Worm (Caenorhabditis elegans): Measurements from ENCODE around the gene ddb-1.

DNA sequence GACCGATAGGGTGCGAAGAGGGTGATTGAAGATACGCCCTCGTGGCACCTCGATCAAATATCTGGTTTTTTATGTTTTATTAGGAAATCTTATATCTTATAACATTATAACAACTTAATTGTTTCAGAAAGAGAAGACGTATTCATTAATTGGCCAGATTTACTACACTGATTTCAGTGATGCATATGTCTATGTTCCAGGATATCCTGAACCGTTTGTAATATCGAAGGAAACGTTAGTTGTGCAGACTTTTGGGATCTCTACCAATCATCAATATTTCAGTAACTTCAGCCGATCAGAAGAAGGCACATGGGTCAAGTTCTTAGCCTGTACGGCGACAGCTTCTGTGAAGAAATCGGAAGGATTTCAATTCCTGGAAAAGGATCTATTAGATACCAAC lies 39.5 kb upstream of the ddb-1 start:
- TF ChIP-seq ztf-23 (GFP tag; IDR thresholded peaks at IDR 0.05) (no peak), klf-2 (GFP tag; conservative IDR thresholded peaks at IDR 0.05) (no peak)

All from whole organism, midembryonic.